Fruit fly (Drosophila melanogaster) whole organism, embryonic: ENCODE results near the gene red.

Experiments
- Adf1 ChIP-seq: fragments of 200-800 bp; sonication (Bioruptor generic); IDR thresholded peaks from 2 replicates; pipeline ENCODE4 v1.3.6; 2022; ENCODE audit warnings: missing biosample characterization, missing genetic modification characterization
- Awh ChIP-seq: fragments of 200-800 bp; sonication (Bioruptor generic); IDR thresholded peaks from 2 replicates; pipeline ENCODE4, ENCODE4 v1.3.6; 2022; ENCODE audit warnings: missing biosample characterization, missing genetic modification characterization
- B-H1 ChIP-seq: fragments of 200-800 bp; sonication (Bioruptor generic); IDR thresholded peaks from 3 replicates; pipeline ENCODE4 v1.3.6; 2022; ENCODE audit warnings: missing biosample characterization, missing genetic modification characterization
- CG10979 ChIP-seq: fragments of 200-800 bp; sonication (Bioruptor generic); optimal IDR thresholded peaks from 2 replicates; lab custom pipeline; 2018; ENCODE audit warnings: missing biosample characterization, mild to moderate bottlenecking, missing genetic modification characterization, moderate library complexity
- CG11504 ChIP-seq: fragments of 200-800 bp; sonication (Bioruptor generic); optimal IDR thresholded peaks from 3 replicates; lab custom pipeline; 2019; ENCODE audit warnings: missing biosample characterization, mild to moderate bottlenecking, missing genetic modification characterization, moderate library complexity
- CG11560 ChIP-seq: fragments of 200-800 bp; sonication (Bioruptor generic); IDR thresholded peaks from 3 replicates; pipeline ENCODE4 v1.3.6; 2022; ENCODE audit warnings: missing biosample characterization, missing genetic modification characterization
- CG11696 ChIP-seq: fragments of 200-800 bp; sonication (Bioruptor generic); IDR thresholded peaks from 2 replicates; pipeline ENCODE4 v1.3.6; 2022; ENCODE audit warnings: missing biosample characterization, missing genetic modification characterization
- CG13775 ChIP-seq: fragments of 200-800 bp; sonication (Bioruptor generic); optimal IDR thresholded peaks from 3 replicates; lab custom pipeline; 2017; ENCODE audit warnings: missing biosample characterization, mild to moderate bottlenecking, missing genetic modification characterization
- CG14667 ChIP-seq: fragments of 200-800 bp; sonication (Bioruptor generic); IDR thresholded peaks from 2 replicates; pipeline ENCODE4 v1.3.6; 2022; ENCODE audit warnings: missing biosample characterization, missing genetic modification characterization
- CG15269 ChIP-seq: fragments of 200-800 bp; sonication (Bioruptor generic); optimal IDR thresholded peaks from 2 replicates; lab custom pipeline; 2018; ENCODE audit warnings: missing biosample characterization, mild to moderate bottlenecking, missing genetic modification characterization, moderate library complexity
- CG17361 ChIP-seq: fragments of 200-800 bp; sonication (Bioruptor generic); IDR thresholded peaks from 3 replicates; pipeline ENCODE4 v1.3.6; 2022; ENCODE audit warnings: missing biosample characterization, missing genetic modification characterization
- CG17385 ChIP-seq: fragments of 200-800 bp; sonication (Bioruptor generic); optimal IDR thresholded peaks from 3 replicates; lab custom pipeline; 2018; ENCODE audit warnings: missing biosample characterization, mild to moderate bottlenecking, missing genetic modification characterization
- CG1832 ChIP-seq: fragments of 200-800 bp; sonication (Bioruptor generic); optimal IDR thresholded peaks from 2 replicates; lab custom pipeline; 2017; ENCODE audit warnings: missing biosample characterization, mild to moderate bottlenecking, missing genetic modification characterization, inconsistent platforms
- CG2120 ChIP-seq: fragments of 200-800 bp; sonication (Bioruptor generic); optimal IDR thresholded peaks from 3 replicates; lab custom pipeline; 2016; ENCODE audit warnings: missing biosample characterization, missing genetic modification characterization
- CG2199 ChIP-seq: fragments of 200-800 bp; sonication (Bioruptor generic); IDR thresholded peaks from 3 replicates; pipeline ENCODE4 v1.3.6; 2022; ENCODE audit warnings: missing biosample characterization, missing genetic modification characterization
- CG30431 ChIP-seq: fragments of 200-800 bp; sonication (Bioruptor generic); optimal IDR thresholded peaks from 2 replicates; lab custom pipeline; 2017; ENCODE audit warnings: missing biosample characterization, missing genetic modification characterization
- CG33557 ChIP-seq: fragments of 200-800 bp; sonication (Bioruptor generic); optimal IDR thresholded peaks from 2 replicates; lab custom pipeline; 2019; ENCODE audit warnings: missing biosample characterization, mild to moderate bottlenecking, missing genetic modification characterization, moderate library complexity
- CG34224 ChIP-seq: fragments of 200-800 bp; sonication (Bioruptor generic); IDR thresholded peaks from 3 replicates; pipeline ENCODE4 v1.3.6; 2022; ENCODE audit warnings: missing biosample characterization, missing genetic modification characterization; ENCODE audit not compliant: partially characterized antibody
- CG6175 ChIP-seq: fragments of 200-800 bp; sonication (Bioruptor generic); IDR thresholded peaks from 3 replicates; pipeline ENCODE4 v1.3.6; 2022; ENCODE audit warnings: missing biosample characterization, missing genetic modification characterization
- CG7745 ChIP-seq: fragments of 200-800 bp; sonication (Bioruptor generic); optimal IDR thresholded peaks from 2 replicates; lab custom pipeline; 2018; ENCODE audit warnings: missing biosample characterization, mild to moderate bottlenecking, missing genetic modification characterization, moderate library complexity
- CG8290 ChIP-seq, 3 experiments: fragments of 200-800 bp; sonication (Bioruptor generic); optimal IDR thresholded peaks; 2 replicates each; lab custom pipeline; 2016 to 2019; ENCODE audit warnings: missing biosample characterization in 3 of 3, missing genetic modification characterization in 3 of 3, mild to moderate bottlenecking in 2 of 3, moderate library complexity in 1 of 3
- D19A ChIP-seq: fragments of 200-800 bp; optimal IDR thresholded peaks from 3 replicates; lab custom pipeline; 2019; ENCODE audit warnings: missing biosample characterization, mild to moderate bottlenecking, missing genetic modification characterization, moderate library complexity
- Drgx ChIP-seq: fragments of 200-800 bp; sonication (Bioruptor generic); IDR thresholded peaks from 2 replicates; pipeline ENCODE4 v1.3.6; 2022; ENCODE audit warnings: missing biosample characterization, missing genetic modification characterization
- Ets65A ChIP-seq: fragments of 200-800 bp; sonication (Bioruptor generic); peaks from one replicate; lab custom pipeline; 2016; ENCODE audit warnings: missing biosample characterization, missing genetic modification characterization
- Fer3 ChIP-seq: fragments of 200-800 bp; sonication (Bioruptor generic); optimal IDR thresholded peaks from 2 replicates; lab custom pipeline; 2018; ENCODE audit warnings: missing biosample characterization, mild to moderate bottlenecking, missing genetic modification characterization, moderate library complexity
- HLH3B ChIP-seq: fragments of 200-800 bp; sonication (Bioruptor generic); IDR thresholded peaks from 2 replicates; pipeline ENCODE4 v1.3.6; 2022; ENCODE audit warnings: missing biosample characterization, missing genetic modification characterization
- Jarid2 ChIP-seq: fragments of 200-800 bp; sonication (Bioruptor generic); optimal IDR thresholded peaks from 3 replicates; lab custom pipeline; 2017; ENCODE audit warnings: mild to moderate bottlenecking, missing biosample characterization, missing genetic modification reagents, missing genetic modification characterization
- Nf-YC ChIP-seq: fragments of 200-800 bp; optimal IDR thresholded peaks from 3 replicates; lab custom pipeline; 2019; ENCODE audit warnings: missing biosample characterization, mild to moderate bottlenecking, missing genetic modification characterization, moderate library complexity
- Rfx ChIP-seq: fragments of 200-800 bp; sonication (Bioruptor generic); IDR thresholded peaks from 2 replicates; pipeline ENCODE4 v1.3.6; 2022; ENCODE audit warnings: missing biosample characterization, missing genetic modification characterization
- Xrp1 ChIP-seq: fragments of 200-800 bp; sonication (Bioruptor generic); IDR thresholded peaks from 2 replicates; pipeline ENCODE4 v1.3.6; 2022; ENCODE audit warnings: missing biosample characterization, missing genetic modification characterization
- abd-A ChIP-seq: fragments of 200-800 bp; sonication (Bioruptor generic); optimal IDR thresholded peaks from 3 replicates; lab custom pipeline; 2019; ENCODE audit warnings: missing biosample characterization, mild to moderate bottlenecking, missing genetic modification characterization, moderate library complexity
- bcd ChIP-seq: fragments of 200-800 bp; sonication (Bioruptor generic); optimal IDR thresholded peaks from 2 replicates; lab custom pipeline; 2017; ENCODE audit warnings: missing biosample characterization, mild to moderate bottlenecking, missing genetic modification characterization
- cg ChIP-seq: fragments of 200-800 bp; sonication (Bioruptor generic); optimal IDR thresholded peaks from 3 replicates; lab custom pipeline; 2019; ENCODE audit warnings: missing biosample characterization, mild to moderate bottlenecking, missing genetic modification characterization, moderate library complexity
- da ChIP-seq: fragments of 200-800 bp; sonication (Bioruptor generic); optimal IDR thresholded peaks from 2 replicates; lab custom pipeline; 2016; ENCODE audit warnings: missing biosample characterization, missing genetic modification characterization
- fd64A ChIP-seq: fragments of 200-800 bp; sonication (Bioruptor generic); optimal IDR thresholded peaks from 3 replicates; lab custom pipeline; 2018; ENCODE audit warnings: missing biosample characterization, mild to moderate bottlenecking, missing genetic modification characterization
- gfzf ChIP-seq: fragments of 200-800 bp; sonication (Bioruptor generic); optimal IDR thresholded peaks from 2 replicates; lab custom pipeline; 2016; ENCODE audit warnings: missing biosample characterization, mild to moderate bottlenecking, missing genetic modification characterization, moderate library complexity
- grau ChIP-seq: fragments of 200-800 bp; optimal IDR thresholded peaks from 3 replicates; lab custom pipeline; 2019; ENCODE audit warnings: missing biosample characterization, mild to moderate bottlenecking, missing genetic modification characterization, moderate library complexity
- lmd ChIP-seq: fragments of 200-800 bp; sonication (Bioruptor generic); IDR thresholded peaks from 2 replicates; pipeline ENCODE4 v1.3.6; 2022; ENCODE audit warnings: missing biosample characterization, missing genetic modification characterization
- onecut ChIP-seq: fragments of 200-800 bp; sonication (Bioruptor generic); IDR thresholded peaks from 2 replicates; pipeline ENCODE4 v1.3.6; 2022; ENCODE audit warnings: missing biosample characterization, missing genetic modification characterization
- pho ChIP-seq: fragments of 200-800 bp; sonication (Bioruptor generic); optimal IDR thresholded peaks from 2 replicates; lab custom pipeline; 2016; ENCODE audit warnings: missing biosample characterization, missing genetic modification characterization
- psq ChIP-seq: fragments of 200-800 bp; sonication (Bioruptor generic); optimal IDR thresholded peaks from 2 replicates; lab custom pipeline; 2017; ENCODE audit warnings: missing biosample characterization, missing genetic modification characterization
- sens ChIP-seq: fragments of 200-800 bp; sonication (Bioruptor generic); peaks from one replicate; lab custom pipeline; 2016; ENCODE audit warnings: missing biosample characterization, missing genetic modification characterization
- seq ChIP-seq: fragments of 200-800 bp; sonication (Bioruptor generic); IDR thresholded peaks from 2 replicates; pipeline ENCODE4 v1.3.6; 2022; ENCODE audit warnings: missing biosample characterization, missing genetic modification characterization
- trh ChIP-seq: fragments of 200-800 bp; sonication (Bioruptor generic); optimal IDR thresholded peaks from 2 replicates; lab custom pipeline; 2016; ENCODE audit warnings: missing biosample characterization, missing genetic modification characterization
- vvl ChIP-seq: fragments of 200-800 bp; sonication (Bioruptor generic); IDR thresholded peaks from 2 replicates; pipeline ENCODE4 v1.3.6; 2022; ENCODE audit warnings: missing biosample characterization, missing genetic modification characterization

red gene

DNA sequence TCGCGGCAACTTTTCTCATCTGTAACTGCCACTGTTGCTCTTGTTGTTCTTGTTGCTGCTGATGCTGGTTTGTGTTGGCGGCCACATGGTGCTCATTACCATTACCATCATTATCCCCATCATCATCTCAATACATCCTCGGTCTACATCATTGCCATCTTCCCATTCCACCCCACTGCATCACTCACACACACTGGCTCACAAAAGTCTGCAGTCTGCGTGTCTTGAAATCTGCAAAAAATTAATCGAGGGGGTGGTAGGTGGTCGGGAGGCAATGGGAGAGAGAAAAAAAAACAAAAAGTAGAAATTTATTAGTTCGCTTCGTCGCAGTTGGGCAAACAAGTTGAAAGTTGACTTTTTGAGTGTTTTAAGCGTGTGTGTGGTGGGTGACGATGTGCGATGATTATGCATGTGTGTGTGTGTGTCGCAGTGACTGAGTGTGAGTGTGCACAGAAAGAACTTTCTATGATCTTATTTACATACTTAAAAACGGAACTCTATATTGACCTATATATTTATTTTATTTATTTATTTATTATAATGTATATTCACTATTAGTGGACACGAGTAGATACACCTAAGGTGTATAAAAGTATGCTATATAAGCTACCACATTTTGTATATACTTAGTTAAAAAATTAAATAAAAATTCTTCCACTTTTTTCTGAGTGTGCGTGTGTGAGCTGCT lies 9.4 kb upstream of the red start (continued):
- TF ChIP-seq CG30431 (GFP tag; lab: Kevin White, UChicago): no peak
- no peak for TF ChIP-seq Jarid2 (GFP tag; lab: Kevin White, UChicago)
- TF ChIP-seq psq: no peak
- no peak for TF ChIP-seq B-H1 (GFP tag; lab: Robert Waterston, UW)
- TF ChIP-seq CG17361 (GFP tag; lab: Robert Waterston, UW): peak; percentile 39; the same call in 1 of the 3 replicates
- no peak for TF ChIP-seq onecut (GFP tag; lab: Robert Waterston, UW)
- TF ChIP-seq lmd (GFP tag; lab: Robert Waterston, UW): 0 out of 2 replicates have a peak, but pooled peaks have one; percentile 19
- TF ChIP-seq CG11696 (GFP tag; lab: Robert Waterston, UW): no peak
- peak; percentile 40 for TF ChIP-seq CG15269 (tag; lab: Kevin White, UChicago)
- TF ChIP-seq Nf-YC (tag; lab: Kevin White, UChicago): no peak
- TF ChIP-seq CG2120: no peak
- peak; percentile 58 for TF ChIP-seq Xrp1
- peak; percentile 43 for TF ChIP-seq D19A (tag; lab: Kevin White, UChicago)
- TF ChIP-seq CG33557 (GFP tag; lab: Kevin White, UChicago): no peak
- no peak for TF ChIP-seq gfzf (GFP tag; lab: Kevin White, UChicago)
- TF ChIP-seq bcd (GFP tag; lab: Kevin White, UChicago): peak; percentile 0
- peak; percentile 62 for TF ChIP-seq CG11504
- TF ChIP-seq seq (GFP tag; lab: Robert Waterston, UW): no peak
- TF ChIP-seq Adf1 (GFP tag; lab: Robert Waterston, UW): no peak
- peak; percentile 52 for TF ChIP-seq CG10979 (tag; lab: Kevin White, UChicago)

DNA sequence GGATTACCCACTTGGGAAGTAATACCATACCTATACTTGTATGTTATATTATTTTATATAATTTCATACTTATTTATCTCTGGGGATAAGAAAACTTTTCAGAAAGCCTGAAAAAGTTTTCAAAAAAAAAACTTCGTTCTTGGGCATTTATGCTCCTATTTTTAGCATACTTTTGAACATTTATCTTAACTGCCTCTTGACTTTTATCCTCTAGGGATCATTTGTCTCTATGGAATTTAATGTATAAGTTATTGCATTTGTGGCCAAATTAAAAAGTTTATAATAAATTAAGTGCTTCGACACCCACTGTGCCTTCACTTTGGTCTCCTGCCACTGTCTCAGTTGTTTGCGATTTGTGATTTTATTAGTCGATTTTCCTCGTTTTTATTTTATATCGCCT lies 8.5 kb upstream of the red start:
- TF ChIP-seq sens (GFP tag; lab: Kevin White, UChicago): peak; percentile 33
- TF ChIP-seq Drgx (GFP tag; lab: Robert Waterston, UW): peak; percentile 50
- TF ChIP-seq Fer3 (tag; lab: Kevin White, UChicago): no peak

- TF ChIP-seq grau (peak; percentile 54), Awh (GFP tag; lab: Robert Waterston, UW) (0 out of 2 replicates have a peak, but pooled peaks have one; percentile 43), cg (peak; percentile 74), CG13775 (GFP tag; lab: Kevin White, UChicago) (no peak), B-H1 (GFP tag; lab: Robert Waterston, UW) (no peak), CG17385 (GFP tag; lab: Kevin White, UChicago) (peak; percentile 40), Ets65A (GFP tag; lab: Kevin White, UChicago) (no peak), Rfx (GFP tag; lab: Robert Waterston, UW) (0 out of 2 replicates have a peak, but pooled peaks have one; percentile 6), CG7745 (peak; percentile 24), HLH3B (GFP tag; lab: Robert Waterston, UW) (no peak), onecut (GFP tag; lab: Robert Waterston, UW) (no peak), vvl (peak; percentile 36), CG1832 (GFP tag; lab: Kevin White, UChicago) (peak; percentile 77), CG6175 (0 out of 3 replicates have a peak, but pooled peaks have one; percentile 22), CG11560 (tag; lab: Robert Waterston, UW) (no peak), pho (no peak), da (GFP tag; lab: Kevin White, UChicago) (no peak), CG34224 (0 out of 3 replicates have a peak, but pooled peaks have one; percentile 12), CG2199 (GFP tag; lab: Robert Waterston, UW) (no peak), CG14667 (GFP tag; lab: Robert Waterston, UW) (no peak), abd-A (peak; percentile 63), CG8290 (GFP tag; optimal IDR thresholded peaks at IDR 0.05; lab: Kevin White, UChicago) (no peak), CG8290 (tag; optimal IDR thresholded peaks at IDR 0.05; lab: Kevin White, UChicago) (peak in 1 of 2 experiments; percentile 9), trh (GFP tag; lab: Kevin White, UChicago) (no peak), fd64A (no peak)
These were observed 6.4 kb upstream of the red start for dm6 chr3R:14282215-14283041.
